Worm (Caenorhabditis elegans) whole organism, dauer: ENCODE results near the gene clec-37.

Experiments
- unc-62 ChIP-seq: sonication (generic microtip); optimal IDR thresholded peaks from 2 replicates; lab custom pipeline; 2017; ENCODE audit warnings: missing biosample characterization, missing genetic modification reagents, missing genetic modification characterization

The clec-37 gene

ce11 chrV:16815261-16815660 lies 36.6 kb downstream of the clec-37 start, which contains the start of gene T20B3.1:
T20B3.1 (plus strand) TSS chrV:16815561.
- TF ChIP-seq unc-62 (GFP tag; lab: Kevin White, UChicago): no peak

DNA sequence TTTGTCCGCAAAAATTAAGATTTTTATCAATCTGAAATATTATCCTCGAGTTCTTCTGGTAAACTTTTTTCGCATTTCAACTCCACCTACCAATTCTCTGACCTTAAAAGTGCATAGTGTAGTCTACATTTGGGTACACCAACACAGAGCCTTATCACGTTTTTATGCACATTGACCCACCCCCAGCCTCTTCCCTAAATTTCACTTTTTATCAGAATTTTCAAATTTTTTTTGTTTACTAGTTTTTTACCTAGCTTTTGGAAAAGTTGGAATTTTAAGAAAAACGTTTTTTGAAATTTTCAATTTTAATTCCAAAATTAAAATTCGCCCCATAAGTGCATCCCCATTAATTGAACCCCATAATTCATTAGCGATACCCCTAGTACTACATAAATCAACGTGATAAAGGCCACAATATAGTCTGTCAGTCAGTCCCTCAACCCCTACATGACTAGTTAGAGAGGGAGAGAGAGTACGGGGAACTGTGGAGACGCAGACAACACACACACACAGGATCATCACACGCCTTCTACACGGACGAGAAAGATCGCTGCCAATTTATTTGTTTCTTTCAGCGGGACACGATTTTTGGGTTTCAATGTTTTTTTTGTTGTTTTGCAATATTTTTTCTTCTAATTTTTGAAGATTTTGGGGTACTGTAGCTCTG lies 37.2 kb downstream of the clec-37 start:
- TF ChIP-seq unc-62 (GFP tag; lab: Kevin White, UChicago): no peak

DNA sequence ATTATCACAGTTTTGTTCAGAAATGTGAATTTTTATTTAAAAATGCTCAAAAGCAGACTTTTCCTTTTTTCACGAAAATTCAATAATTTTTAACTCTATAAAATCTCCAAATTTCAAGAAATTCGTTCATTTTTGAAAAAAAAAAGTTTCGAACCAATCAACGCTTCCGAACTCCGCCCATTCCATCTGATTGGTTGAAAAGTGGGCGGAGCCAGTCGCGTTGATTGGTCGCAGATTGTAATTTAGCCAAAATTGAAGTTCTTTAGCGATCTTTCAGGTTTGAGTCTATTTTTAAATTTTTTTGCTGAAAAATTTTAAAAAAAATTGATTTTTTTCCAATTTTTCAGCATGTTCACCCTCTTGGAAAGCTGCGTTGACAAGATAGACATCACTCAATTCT lies 39.5 kb downstream of the clec-37 start:
- no peak for TF ChIP-seq unc-62 (GFP tag; lab: Kevin White, UChicago)

DNA sequence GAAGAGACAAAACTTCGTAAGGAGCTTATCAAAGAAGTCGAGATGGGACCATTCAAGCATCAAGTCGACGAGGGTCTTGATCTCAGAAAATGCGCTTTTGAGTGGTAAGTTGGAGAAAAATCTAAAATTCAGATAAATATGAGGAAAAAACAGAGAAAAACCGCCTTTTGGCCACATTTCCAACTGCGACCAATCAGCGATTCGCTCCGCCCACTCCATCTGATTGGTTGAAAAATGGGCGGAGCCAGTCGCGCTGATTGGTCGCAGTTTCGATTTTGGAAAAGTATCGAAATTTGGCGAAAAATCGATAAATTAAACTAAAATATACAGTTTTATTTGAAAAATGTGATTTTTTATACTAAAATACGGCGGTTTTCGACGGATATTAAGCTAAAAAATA lies 40.1 kb downstream of the clec-37 start:
- no peak for TF ChIP-seq unc-62 (GFP tag; lab: Kevin White, UChicago)

ce11 chrV:16808168-16808567 lies 43.7 kb downstream of the clec-37 start:
- no peak for TF ChIP-seq unc-62 (GFP tag; lab: Kevin White, UChicago)

DNA sequence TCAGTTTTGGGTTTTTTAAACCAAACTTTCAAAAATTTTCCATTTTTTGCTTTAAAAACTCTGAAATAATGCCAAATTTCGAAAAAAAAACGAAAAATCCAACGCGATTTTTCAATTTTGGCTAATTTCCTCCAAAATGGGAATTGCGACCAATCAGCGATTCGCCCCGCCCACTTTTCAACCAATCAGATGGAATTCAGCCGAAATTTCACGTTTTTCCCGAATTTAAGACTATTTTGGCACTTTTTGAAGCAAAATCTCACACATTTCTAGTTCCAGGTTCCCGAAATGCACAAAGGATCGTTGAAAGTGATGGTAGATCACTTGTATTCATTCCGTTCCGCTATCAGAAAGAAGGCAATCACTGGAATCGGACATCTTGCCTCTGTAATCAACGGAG lies 47.1 kb downstream of the clec-37 start:
- TF ChIP-seq unc-62 (GFP tag; lab: Kevin White, UChicago): no peak

DNA sequence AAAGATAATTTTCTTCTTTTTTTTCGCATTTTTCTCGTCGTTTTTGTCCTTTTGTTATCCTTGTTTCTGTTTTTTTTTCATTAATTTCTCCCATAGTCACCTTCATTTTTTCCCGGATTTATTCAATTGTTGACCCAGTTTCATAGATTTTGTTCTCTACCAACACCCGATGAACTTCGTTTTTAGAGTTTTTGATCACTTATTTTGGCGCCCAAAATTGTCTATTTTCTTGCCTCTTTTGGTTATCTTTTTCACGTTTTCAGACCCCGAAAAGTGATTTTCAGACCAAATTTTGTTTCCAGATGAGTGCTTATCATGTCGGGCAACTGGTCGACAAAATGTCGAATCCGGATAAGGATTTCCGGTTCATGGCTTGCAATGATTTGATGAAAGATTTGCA lies 49.3 kb downstream of the clec-37 start, which contains the start of gene cand-1:
Gene cand-1 (plus strand): TSS at position 301 of the 400 bp plus-strand sequence.
- TF ChIP-seq unc-62 (GFP tag; lab: Kevin White, UChicago): no peak

DNA sequence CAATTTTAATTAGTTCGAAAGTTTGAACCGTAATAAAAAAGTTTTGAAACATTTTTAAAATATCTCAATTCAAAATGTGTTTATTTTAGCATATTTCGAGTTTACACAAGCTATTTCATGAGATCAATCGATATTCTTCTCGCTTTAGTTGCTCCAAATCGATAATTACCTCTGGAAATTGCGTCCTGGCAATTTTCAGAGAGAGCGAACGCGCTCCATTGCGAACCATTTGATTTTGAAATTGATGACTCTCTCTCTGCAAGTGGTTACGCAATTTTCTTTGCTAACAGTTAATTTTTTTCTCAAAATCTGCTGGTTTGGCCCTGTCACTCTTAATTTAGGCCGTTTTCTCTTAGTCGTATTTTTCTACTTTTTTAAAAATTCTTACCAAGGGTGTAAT lies 51.4 kb downstream of the clec-37 start:
- no peak for TF ChIP-seq unc-62 (GFP tag; lab: Kevin White, UChicago)
